Worm (Caenorhabditis elegans) whole organism, L2 larva: ENCODE results near the gene fut-3.

Experiments
- ZK546.5 ChIP-seq: sonication (generic microtip); optimal IDR thresholded peaks from 2 replicates; lab custom pipeline; 2017; ENCODE audit warnings: missing biosample characterization, missing genetic modification characterization
- ama-1 ChIP-seq: fragments of 150-350 bp; optimal IDR thresholded peaks from 2 replicates; lab custom pipeline; 2018; ENCODE audit warnings: inconsistent platforms
- mab-5 ChIP-seq: fragments of 150-350 bp; optimal IDR thresholded peaks from 2 replicates; lab custom pipeline; 2014; ENCODE audit warnings: missing biosample characterization, missing genetic modification characterization
- mbf-1 ChIP-seq: sonication (generic microtip); optimal IDR thresholded peaks from 2 replicates; lab custom pipeline; 2017; ENCODE audit warnings: missing biosample characterization, missing genetic modification characterization
- nhr-25 ChIP-seq: fragments of 150-350 bp; sonication (generic microtip); optimal IDR thresholded peaks from 3 replicates; lab custom pipeline; 2014; ENCODE audit warnings: missing biosample characterization, missing genetic modification characterization
- nhr-6 ChIP-seq: fragments of 150-350 bp; optimal IDR thresholded peaks from 2 replicates; lab custom pipeline; 2014; ENCODE audit warnings: missing biosample characterization, missing genetic modification characterization
- nhr-77 ChIP-seq: fragments of 150-350 bp; optimal IDR thresholded peaks from 2 replicates; lab custom pipeline; 2014; ENCODE audit warnings: missing biosample characterization, missing genetic modification characterization
- zag-1 ChIP-seq: fragments of 150-350 bp; optimal IDR thresholded peaks from 2 replicates; lab custom pipeline; 2014; ENCODE audit warnings: missing biosample characterization, missing genetic modification characterization

DNA sequence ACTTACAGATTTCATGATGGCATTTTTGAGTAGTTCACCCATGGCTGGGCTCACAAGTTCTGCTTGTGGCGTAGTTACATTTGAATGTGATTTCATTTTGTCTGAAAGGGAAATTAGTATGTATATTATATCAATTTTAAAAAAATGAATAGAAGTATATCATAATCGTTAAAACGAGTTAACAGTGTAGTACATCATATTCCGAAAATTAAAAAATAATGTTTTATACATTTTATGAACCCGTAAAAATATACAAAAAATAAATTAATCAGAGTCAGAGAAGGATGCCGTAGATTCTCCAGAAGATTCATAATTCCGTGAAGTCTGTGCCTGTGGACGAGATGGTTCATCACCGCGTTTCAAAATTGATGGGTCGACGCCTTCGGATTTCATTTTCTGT lies 12.6 kb downstream of the fut-3 start, which contains the start of gene F59E12.9:
- TF ChIP-seq ama-1 (lab: Kevin White, UChicago) (no peak), nhr-6 (no peak), mab-5 (tag; lab: Kevin White, UChicago) (no peak), nhr-25 (tag; lab: Kevin White, UChicago) (no peak), nhr-77 (tag; lab: Kevin White, UChicago) (no peak), zag-1 (no peak), ZK546.5 (tag; lab: Kevin White, UChicago) (no peak), mbf-1 (tag; lab: Kevin White, UChicago) (no peak)
